Fruit fly (Drosophila melanogaster) whole organism, embryonic: Measurements from ENCODE around the gene Rnf146.

Experiments used
- Bgb ChIP-seq: fragments of 200-800 bp; sonication (Bioruptor generic); IDR thresholded peaks from 2 replicates; pipeline ENCODE4 v1.3.6; 2022; ENCODE audit warnings: missing biosample characterization, missing genetic modification characterization; ENCODE audit not compliant: partially characterized antibody
- BtbVII ChIP-seq: fragments of 200-800 bp; sonication (Bioruptor generic); optimal IDR thresholded peaks from 3 replicates; lab custom pipeline; 2017; ENCODE audit warnings: missing biosample characterization, mild to moderate bottlenecking, missing genetic modification characterization
- CG10565 ChIP-seq: fragments of 200-800 bp; sonication (Bioruptor generic); optimal IDR thresholded peaks from 3 replicates; lab custom pipeline; 2016; ENCODE audit warnings: missing biosample characterization, mild to moderate bottlenecking, missing genetic modification characterization
- CG10959 ChIP-seq: fragments of 200-800 bp; sonication (Bioruptor generic); IDR thresholded peaks from 2 replicates; pipeline ENCODE4 v1.3.6; 2022; ENCODE audit warnings: missing biosample characterization, missing genetic modification characterization
- CG11504 ChIP-seq: fragments of 200-800 bp; sonication (Bioruptor generic); optimal IDR thresholded peaks from 3 replicates; lab custom pipeline; 2019; ENCODE audit warnings: missing biosample characterization, mild to moderate bottlenecking, missing genetic modification characterization, moderate library complexity
- CG11723 ChIP-seq: fragments of 200-800 bp; sonication (Bioruptor generic); optimal IDR thresholded peaks from 2 replicates; lab custom pipeline; 2017; ENCODE audit warnings: missing biosample characterization, mild to moderate bottlenecking, missing genetic modification characterization
- CG12659 ChIP-seq: fragments of 200-800 bp; sonication (Bioruptor generic); optimal IDR thresholded peaks from 3 replicates; lab custom pipeline; 2017; ENCODE audit warnings: mild to moderate bottlenecking, missing biosample characterization, missing genetic modification reagents, missing genetic modification characterization
- CG13624 ChIP-seq: fragments of 200-800 bp; sonication (Bioruptor generic); optimal IDR thresholded peaks from 2 replicates; lab custom pipeline; 2016; ENCODE audit warnings: missing biosample characterization, missing genetic modification characterization
- CG13894 ChIP-seq: fragments of 200-800 bp; sonication (Bioruptor generic); optimal IDR thresholded peaks from 3 replicates; lab custom pipeline; 2018; ENCODE audit warnings: missing biosample characterization, mild to moderate bottlenecking, missing genetic modification characterization, moderate library complexity
- CG17328 ChIP-seq: fragments of 200-800 bp; sonication (Bioruptor generic); IDR thresholded peaks from 2 replicates; pipeline ENCODE4 v1.3.6; 2022; ENCODE audit warnings: missing biosample characterization, missing genetic modification characterization
- CG17612 ChIP-seq: fragments of 200-800 bp; sonication (Bioruptor generic); IDR thresholded peaks from 2 replicates; pipeline ENCODE4 v1.3.6; 2022; ENCODE audit warnings: missing biosample characterization, missing genetic modification characterization
- CG18599 ChIP-seq: fragments of 200-800 bp; sonication (Bioruptor generic); optimal IDR thresholded peaks from 3 replicates; lab custom pipeline; 2017; ENCODE audit warnings: missing biosample characterization, missing genetic modification characterization, mild to moderate bottlenecking, moderate library complexity, missing genetic modification reagents
- CG18764 ChIP-seq: fragments of 200-800 bp; sonication (Bioruptor generic); optimal IDR thresholded peaks from 3 replicates; lab custom pipeline; 2016; ENCODE audit warnings: missing biosample characterization, missing genetic modification characterization
- CG30020 ChIP-seq: fragments of 200-800 bp; optimal IDR thresholded peaks from 2 replicates; lab custom pipeline; 2019; ENCODE audit warnings: missing biosample characterization, mild to moderate bottlenecking, missing genetic modification characterization, moderate library complexity
- CG3065 ChIP-seq: fragments of 200-800 bp; sonication (Bioruptor generic); optimal IDR thresholded peaks from 2 replicates; lab custom pipeline; 2016; ENCODE audit warnings: missing biosample characterization, missing genetic modification characterization
- CG31365 ChIP-seq: fragments of 200-800 bp; sonication (Bioruptor generic); optimal IDR thresholded peaks from 2 replicates; lab custom pipeline; 2018; ENCODE audit warnings: missing biosample characterization, mild to moderate bottlenecking, missing genetic modification characterization
- CG34422 ChIP-seq: fragments of 200-800 bp; sonication (Bioruptor generic); IDR thresholded peaks from 3 replicates; pipeline ENCODE4 v1.3.6; 2022; ENCODE audit warnings: missing biosample characterization, missing genetic modification characterization
- CG5245 ChIP-seq: fragments of 200-800 bp; sonication (Bioruptor generic); optimal IDR thresholded peaks from 3 replicates; lab custom pipeline; 2016; ENCODE audit warnings: missing biosample characterization, missing genetic modification characterization
- CG6854 ChIP-seq: fragments of 200-800 bp; sonication (Bioruptor generic); optimal IDR thresholded peaks from 3 replicates; lab custom pipeline; 2017; ENCODE audit warnings: missing biosample characterization, mild to moderate bottlenecking, missing genetic modification characterization
- CG7556 ChIP-seq: fragments of 200-800 bp; sonication (Bioruptor generic); optimal IDR thresholded peaks from 2 replicates; lab custom pipeline; 2017; ENCODE audit warnings: missing biosample characterization, mild to moderate bottlenecking, missing genetic modification characterization
- CG7987 ChIP-seq: fragments of 200-800 bp; sonication (Bioruptor generic); optimal IDR thresholded peaks from 2 replicates; lab custom pipeline; 2018; ENCODE audit warnings: missing biosample characterization, mild to moderate bottlenecking, missing genetic modification characterization, moderate library complexity
- CG9817 ChIP-seq: fragments of 200-800 bp; sonication (Bioruptor generic); optimal IDR thresholded peaks from 2 replicates; lab custom pipeline; 2018; ENCODE audit warnings: missing biosample characterization, mild to moderate bottlenecking, missing genetic modification characterization, moderate library complexity
- Dbx ChIP-seq: fragments of 200-800 bp; sonication (Bioruptor generic); IDR thresholded peaks from 3 replicates; pipeline ENCODE4 v1.3.6; 2022; ENCODE audit warnings: missing biosample characterization, missing genetic modification characterization
- E2f2 ChIP-seq: fragments of 200-800 bp; sonication (Bioruptor generic); IDR thresholded peaks from 2 replicates; pipeline ENCODE4 v1.3.6; 2022; ENCODE audit warnings: missing biosample characterization, missing genetic modification characterization
- HLH4C ChIP-seq: fragments of 200-800 bp; sonication (Bioruptor generic); IDR thresholded peaks from 3 replicates; pipeline ENCODE4 v1.3.6; 2022; ENCODE audit warnings: missing biosample characterization, missing genetic modification characterization; ENCODE audit not compliant: partially characterized antibody
- Hr3 ChIP-seq: fragments of 200-800 bp; sonication (Bioruptor generic); optimal IDR thresholded peaks from 3 replicates; lab custom pipeline; 2016; ENCODE audit warnings: missing biosample characterization, missing genetic modification characterization
- Hr78 ChIP-seq, 2 experiments: fragments of 200-800 bp in 1 of 2; fragments of >200 bp in 1 of 2; sonication (Bioruptor generic) in 1 of 2; optimal IDR thresholded peaks; 2 replicates each; lab custom pipeline; 2017 to 2019; ENCODE audit warnings: missing biosample characterization in 2 of 2, missing genetic modification characterization in 2 of 2, mild to moderate bottlenecking in 1 of 2, moderate library complexity in 1 of 2
- Med ChIP-seq: fragments of 200-800 bp; sonication (Bioruptor generic); peaks from one replicate; lab custom pipeline; 2016; ENCODE audit warnings: missing biosample characterization, missing genetic modification characterization, mild to moderate bottlenecking, inconsistent platforms, moderate library complexity
- Poxn ChIP-seq: fragments of 200-800 bp; sonication (Bioruptor generic); IDR thresholded peaks from 2 replicates; pipeline ENCODE4 v1.3.6; 2022; ENCODE audit warnings: missing biosample characterization, missing genetic modification characterization
- Ptx1 ChIP-seq: fragments of 200-800 bp; sonication (Bioruptor generic); IDR thresholded peaks from 2 replicates; pipeline ENCODE4 v1.3.6; 2022; ENCODE audit warnings: missing biosample characterization, missing genetic modification characterization
- Sry-δ ChIP-seq: fragments of 200-800 bp; sonication (Bioruptor generic); optimal IDR thresholded peaks from 2 replicates; lab custom pipeline; 2016; ENCODE audit warnings: missing biosample characterization, missing genetic modification characterization
- Ssrp ChIP-seq: fragments of 200-800 bp; sonication (Bioruptor generic); optimal IDR thresholded peaks from 2 replicates; lab custom pipeline; 2018; ENCODE audit warnings: missing biosample characterization, mild to moderate bottlenecking, missing genetic modification characterization, moderate library complexity
- TFAM ChIP-seq: fragments of 200-800 bp; sonication (Bioruptor generic); optimal IDR thresholded peaks from 2 replicates; lab custom pipeline; 2017; ENCODE audit warnings: missing biosample characterization, missing genetic modification characterization, inconsistent platforms
- ase ChIP-seq: fragments of 200-800 bp; sonication (Bioruptor generic); IDR thresholded peaks from 3 replicates; pipeline ENCODE4 v1.3.6; 2022; ENCODE audit warnings: missing biosample characterization, missing genetic modification characterization
- cato ChIP-seq: fragments of 200-800 bp; sonication (Bioruptor generic); optimal IDR thresholded peaks from 2 replicates; lab custom pipeline; 2016; ENCODE audit warnings: missing biosample characterization, missing genetic modification characterization, borderline replicate concordance
- crol ChIP-seq: fragments of 200-800 bp; sonication (Bioruptor generic); IDR thresholded peaks from 2 replicates; pipeline ENCODE4 v1.3.6; 2022; ENCODE audit warnings: missing biosample characterization, missing genetic modification characterization
- dan ChIP-seq: fragments of 200-800 bp; sonication (Bioruptor generic); IDR thresholded peaks from 2 replicates; pipeline ENCODE4 v1.3.6; 2022; ENCODE audit warnings: missing biosample characterization, missing genetic modification characterization
- esg ChIP-seq: fragments of 200-800 bp; sonication (Bioruptor generic); conservative IDR thresholded peaks from 2 replicates; pipeline ENCODE4 v1.3.6; 2022; ENCODE audit warnings: missing biosample characterization, missing genetic modification characterization
- fu2 ChIP-seq: fragments of 200-800 bp; sonication (Bioruptor generic); optimal IDR thresholded peaks from 2 replicates; lab custom pipeline; 2016; ENCODE audit warnings: missing biosample characterization, missing genetic modification characterization
- lilli ChIP-seq: fragments of 200-800 bp; sonication (Bioruptor generic); optimal IDR thresholded peaks from 3 replicates; lab custom pipeline; 2016; ENCODE audit warnings: missing biosample characterization, missing genetic modification characterization
- nerfin-1 ChIP-seq: fragments of 200-800 bp; sonication (Bioruptor generic); optimal IDR thresholded peaks from 3 replicates; lab custom pipeline; 2019; ENCODE audit warnings: missing biosample characterization, mild to moderate bottlenecking, missing genetic modification characterization, moderate library complexity
- pzg ChIP-seq: fragments of 200-800 bp; sonication (Bioruptor generic); optimal IDR thresholded peaks from 3 replicates; lab custom pipeline; 2018; ENCODE audit warnings: missing biosample characterization, mild to moderate bottlenecking, missing genetic modification characterization, moderate library complexity
- sc ChIP-seq, 3 experiments: fragments of >200 bp in 2 of 3; fragments of 200-800 bp in 1 of 3; sonication (Bioruptor generic) in 1 of 3; optimal IDR thresholded peaks; 2 replicates in 2 of 3; 3 replicates in 1 of 3; lab custom pipeline; 2017; ENCODE audit warnings: mild to moderate bottlenecking in 1 of 3, missing biosample characterization in 1 of 3, missing genetic modification characterization in 1 of 3, missing genetic modification reagents in 1 of 3
- slou ChIP-seq: fragments of 200-800 bp; sonication (Bioruptor generic); optimal IDR thresholded peaks from 3 replicates; lab custom pipeline; 2016; ENCODE audit warnings: missing biosample characterization, missing genetic modification characterization
- stc ChIP-seq: fragments of 200-800 bp; sonication (Bioruptor generic); IDR thresholded peaks from 2 replicates; pipeline ENCODE4 v1.3.6; 2022; ENCODE audit warnings: missing biosample characterization, missing genetic modification characterization
- tna ChIP-seq: fragments of 200-800 bp; sonication (Bioruptor generic); IDR thresholded peaks from 2 replicates; pipeline ENCODE4 v1.3.6; 2022; ENCODE audit warnings: missing biosample characterization, missing genetic modification characterization; ENCODE audit not compliant: partially characterized antibody
- ttk ChIP-seq: fragments of 200-800 bp; sonication (Bioruptor generic); IDR thresholded peaks from 2 replicates; pipeline ENCODE4 v2.1.2; 2022; ENCODE audit warnings: missing biosample characterization, missing genetic modification characterization
- wor ChIP-seq: fragments of 200-800 bp; sonication (Bioruptor generic); IDR thresholded peaks from 2 replicates; pipeline ENCODE4 v1.3.6; 2022; ENCODE audit warnings: missing biosample characterization, missing genetic modification characterization
- z ChIP-seq: fragments of 200-800 bp; sonication (Bioruptor generic); IDR thresholded peaks from 3 replicates; pipeline ENCODE4 v1.3.6; 2022; ENCODE audit warnings: missing biosample characterization, missing genetic modification characterization

Gene Rnf146

dm6 chr3L:19598369-19599148, 44.1 kb downstream of the Rnf146 start, which contains the start of the genes ash1 and Taf6 (continued):
- TF ChIP-seq CG13624 (GFP tag; lab: Kevin White, UChicago) (no peak), CG30020 (tag; lab: Kevin White, UChicago) (peak; percentile 64), Dbx (GFP tag; lab: Robert Waterston, UW) (no peak), Poxn (GFP tag; lab: Robert Waterston, UW) (no peak), CG6854 (no peak), CG13894 (tag; lab: Kevin White, UChicago) (no peak), TFAM (GFP tag; lab: Kevin White, UChicago) (no peak), CG31365 (tag; lab: Kevin White, UChicago) (no peak), crol (GFP tag; lab: Robert Waterston, UW) (no peak), CG7556 (GFP tag; lab: Kevin White, UChicago) (no peak), fu2 (GFP tag; lab: Kevin White, UChicago) (no peak), CG11504 (tag; lab: Kevin White, UChicago) (peak; percentile 72), Ssrp (tag; lab: Kevin White, UChicago) (no peak), lilli (GFP tag; lab: Kevin White, UChicago) (no peak), Hr78 (GFP tag; optimal IDR thresholded peaks at IDR 0.05; lab: Kevin White, UChicago) (no peak), z (GFP tag; lab: Robert Waterston, UW) (no peak), wor (no peak), CG9817 (tag; lab: Kevin White, UChicago) (no peak), dan (GFP tag; lab: Robert Waterston, UW) (no peak), CG7987 (GFP tag; lab: Kevin White, UChicago) (no peak), ttk (GFP tag; lab: Robert Waterston, UW) (no peak), ase (GFP tag; lab: Robert Waterston, UW) (no peak), E2f2 (GFP tag; lab: Robert Waterston, UW) (peak; percentile 12; the same call in 1 of the 2 replicates), nerfin-1 (peak; percentile 90), Ptx1 (GFP tag; lab: Robert Waterston, UW) (no peak), pzg (GFP tag; lab: Kevin White, UChicago) (peak; percentile 64), stc (GFP tag; lab: Robert Waterston, UW) (no peak), CG18764 (no peak), CG10959 (no peak), BtbVII (GFP tag; lab: Kevin White, UChicago) (no peak), Hr3 (GFP tag; lab: Kevin White, UChicago) (no peak), esg (GFP tag; lab: Robert Waterston, UW) (no peak), CG3065 (GFP tag; lab: Kevin White, UChicago) (no peak), Sry-δ (GFP tag; lab: Kevin White, UChicago) (peak; percentile 59), CG17328 (GFP tag; lab: Robert Waterston, UW) (no peak), cato (GFP tag; lab: Kevin White, UChicago) (no peak), Bgb (GFP tag; lab: Robert Waterston, UW) (peak; percentile 61), CG12659 (peak; percentile 79), Med (GFP tag; lab: Kevin White, UChicago) (peak; percentile 39), CG18599 (GFP tag; lab: Kevin White, UChicago) (no peak), CG17612 (GFP tag; lab: Robert Waterston, UW) (no peak), sc (optimal IDR thresholded peaks at IDR 0.05; lab: Kevin White, UChicago) (no peak), sc (GFP tag; optimal IDR thresholded peaks at IDR 0.05; lab: Kevin White, UChicago) (no peak), slou (GFP tag; lab: Kevin White, UChicago) (no peak), CG10565 (GFP tag; lab: Kevin White, UChicago) (no peak), CG5245 (no peak), HLH4C (GFP tag; lab: Robert Waterston, UW) (peak; percentile 56), tna (no peak; the same call in 1 of the 2 replicates), CG11723 (GFP tag; lab: Kevin White, UChicago) (no peak), CG34422 (GFP tag; lab: Robert Waterston, UW) (0 out of 3 replicates have a peak, but pooled peaks have one; percentile 11)
